Fruit fly (Drosophila melanogaster): ENCODE measurements around the gene Ubqn.

Gene Ubqn

dm6 chrX:19692951-19693698 lies 9.5 kb downstream of the Ubqn start, which contains the start of gene Mer:
TSS of gene Mer (minus strand) at chrX:19693500.
- peak; percentile 9 for TF ChIP-seq Jra (GFP tag; optimal IDR thresholded peaks at IDR 0.05)
- no peak for TF ChIP-seq Mio (GFP tag; optimal IDR thresholded peaks at IDR 0.05)
- TF ChIP-seq Hr83 (GFP tag; optimal IDR thresholded peaks at IDR 0.05; ENCODE audit: poor library complexity, severe bottlenecking) = peak; percentile 40
- TF ChIP-seq dsf (GFP tag; optimal IDR thresholded peaks at IDR 0.05; ENCODE audit: borderline replicate concordance) = no peak
- peak; percentile 82 for TF ChIP-seq ey (GFP tag; optimal IDR thresholded peaks at IDR 0.05)
- no peak for TF ChIP-seq pan (optimal IDR thresholded peaks at IDR 0.05)
- peak; percentile 62 for TF ChIP-seq sv (GFP tag; optimal IDR thresholded peaks at IDR 0.05)
- TF ChIP-seq Hnf4 (GFP tag; optimal IDR thresholded peaks at IDR 0.05) = no peak
- TF ChIP-seq CG9705 (GFP tag; optimal IDR thresholded peaks at IDR 0.05) = peak; percentile 55
- no peak for TF ChIP-seq dl (GFP tag; optimal IDR thresholded peaks at IDR 0.05; ENCODE audit: insufficient read depth in 1 of 2, partially characterized antibody in 2 of 2)
- TF ChIP-seq HLH106 (tag; optimal IDR thresholded peaks at IDR 0.05) = peak; percentile 87
- peak; percentile 84 for TF ChIP-seq br (GFP tag; optimal IDR thresholded peaks at IDR 0.05)
- TF ChIP-seq Rel (GFP tag; optimal IDR thresholded peaks at IDR 0.05) = no peak
- TF ChIP-seq Rel (tag; optimal IDR thresholded peaks at IDR 0.05) = peak; percentile 72
- TF ChIP-seq psq (GFP tag; optimal IDR thresholded peaks at IDR 0.05) = peak; percentile 51
- TF ChIP-seq GATAd (GFP tag; optimal IDR thresholded peaks at IDR 0.05) = peak; percentile 14
- peak; percentile 84 for TF ChIP-seq Sp1 (GFP tag; optimal IDR thresholded peaks at IDR 0.05)
- TF ChIP-seq fru (GFP tag; optimal IDR thresholded peaks at IDR 0.05) = peak; percentile 88
- peak; percentile 82 for TF ChIP-seq woc (GFP tag; optimal IDR thresholded peaks at IDR 0.05)
- peak in 1 of 2 experiments; percentile 85 for TF ChIP-seq foxo (GFP tag; optimal IDR thresholded peaks at IDR 0.05)
- TF ChIP-seq tai (GFP tag; optimal IDR thresholded peaks at IDR 0.05) = no peak
- TF ChIP-seq rgr (GFP tag; optimal IDR thresholded peaks at IDR 0.05) = peak; percentile 84
- TF ChIP-seq Dfd (GFP tag; optimal IDR thresholded peaks at IDR 0.05) = no peak
- no peak for TF ChIP-seq Hr78 (GFP tag; optimal IDR thresholded peaks at IDR 0.05)
- no peak for TF ChIP-seq Myc (optimal IDR thresholded peaks at IDR 0.05)
- TF ChIP-seq Abd-B (GFP tag; optimal IDR thresholded peaks at IDR 0.05) = no peak
- TF ChIP-seq CrebA (GFP tag; optimal IDR thresholded peaks at IDR 0.05; ENCODE audit: borderline replicate concordance) = no peak
- peak; percentile 12 for TF ChIP-seq dmrt93B (GFP tag; optimal IDR thresholded peaks at IDR 0.05)
- TF ChIP-seq OdsH (GFP tag; optimal IDR thresholded peaks at IDR 0.05) = peak; percentile 80
- peak; percentile 84 for TF ChIP-seq h (GFP tag; optimal IDR thresholded peaks at IDR 0.05)

dm6 chrX:19694792-19695558 lies 11.4 kb downstream of the Ubqn start, which contains the start of gene CG14229:
TSS of gene CG14229 (minus strand) at chrX:19695250.
- TF ChIP-seq fru (GFP tag; optimal IDR thresholded peaks at IDR 0.05) (peak; percentile 8), brk (GFP tag; optimal IDR thresholded peaks at IDR 0.05) (no peak), rgr (GFP tag; optimal IDR thresholded peaks at IDR 0.05) (no peak), Rel (GFP tag; optimal IDR thresholded peaks at IDR 0.05) (no peak), Rel (tag; optimal IDR thresholded peaks at IDR 0.05) (peak; percentile 36), br (GFP tag; optimal IDR thresholded peaks at IDR 0.05) (no peak), Hr83 (GFP tag; optimal IDR thresholded peaks at IDR 0.05; ENCODE audit: poor library complexity, severe bottlenecking) (no peak), pan (optimal IDR thresholded peaks at IDR 0.05) (no peak), dl (GFP tag; optimal IDR thresholded peaks at IDR 0.05; ENCODE audit: insufficient read depth in 1 of 2, partially characterized antibody in 2 of 2) (no peak), CG9705 (GFP tag; optimal IDR thresholded peaks at IDR 0.05) (no peak), jim (GFP tag; optimal IDR thresholded peaks at IDR 0.05) (no peak), woc (GFP tag; optimal IDR thresholded peaks at IDR 0.05) (peak; percentile 20), sv (GFP tag; optimal IDR thresholded peaks at IDR 0.05) (no peak), h (GFP tag; optimal IDR thresholded peaks at IDR 0.05) (peak; percentile 30), Dif (GFP tag; optimal IDR thresholded peaks at IDR 0.05; ENCODE audit: partially characterized antibody) (no peak), ey (GFP tag; optimal IDR thresholded peaks at IDR 0.05) (peak; percentile 8), Hnf4 (GFP tag; optimal IDR thresholded peaks at IDR 0.05) (peak; percentile 41), Sp1 (GFP tag; optimal IDR thresholded peaks at IDR 0.05) (no peak), dsf (GFP tag; optimal IDR thresholded peaks at IDR 0.05; ENCODE audit: borderline replicate concordance) (no peak), foxo (GFP tag; optimal IDR thresholded peaks at IDR 0.05) (peak in 1 of 2 experiments; percentile 28)

- TF ChIP-seq Mio (GFP tag; optimal IDR thresholded peaks at IDR 0.05) = no peak
- peak; percentile 12 for TF ChIP-seq Hr83 (GFP tag; optimal IDR thresholded peaks at IDR 0.05; ENCODE audit: poor library complexity, severe bottlenecking)
Measured at dm6 chrX:19696845-19697244, 13.2 kb downstream of the Ubqn start, which contains the start of gene Cdc42. TSS of gene Cdc42 (plus strand) at chrX:19697091.

Data from whole organism, wandering third instar larva.